Worm (Caenorhabditis elegans) whole organism, young adult: ENCODE data around the gene C01G10.5.

Experiments used
- B0019.2 ChIP-seq: fragments of 200-800 bp; sonication (Bioruptor generic); conservative IDR thresholded peaks from 2 replicates; pipeline ENCODE4 v1.3.6; 2022; ENCODE audit warnings: missing genetic modification reagents, missing genetic modification characterization, missing compliant biosample characterization
- B0261.1 ChIP-seq: sonication (generic microtip); optimal IDR thresholded peaks from 2 replicates; lab custom pipeline; 2016; ENCODE audit warnings: mild to moderate bottlenecking, missing genetic modification characterization, moderate library complexity, missing compliant biosample characterization
- C06A6.2 ChIP-seq: fragments of 200-800 bp; sonication (Bioruptor generic); conservative IDR thresholded peaks from 2 replicates; pipeline ENCODE4 v1.3.6; 2022; ENCODE audit warnings: missing genetic modification characterization, missing compliant biosample characterization
- F57A8.1 ChIP-seq: fragments of 200-800 bp; sonication (Bioruptor generic); optimal IDR thresholded peaks from 2 replicates; lab custom pipeline; 2018; ENCODE audit warnings: mild to moderate bottlenecking, missing genetic modification characterization, moderate library complexity, missing compliant biosample characterization
- K11D2.4 ChIP-seq: fragments of 200-800 bp; sonication (Bioruptor generic); IDR thresholded peaks from 2 replicates; pipeline ENCODE4 v1.3.6; 2022; ENCODE audit warnings: missing genetic modification reagents, missing genetic modification characterization, missing compliant biosample characterization
- T26A5.8 ChIP-seq: sonication (generic microtip); optimal IDR thresholded peaks from 2 replicates; lab custom pipeline; 2016; ENCODE audit warnings: missing genetic modification characterization, missing compliant biosample characterization
- Y53G8AR.9 ChIP-seq: fragments of 200-800 bp; sonication (Bioruptor generic); conservative IDR thresholded peaks from 2 replicates; pipeline ENCODE4 v1.3.6; 2022; ENCODE audit warnings: missing genetic modification reagents, missing genetic modification characterization, missing compliant biosample characterization
- Y56A3A.18 ChIP-seq: fragments of 200-800 bp; sonication (Bioruptor generic); IDR thresholded peaks from 2 replicates; pipeline ENCODE4 v1.3.6; 2022; ENCODE audit warnings: missing genetic modification reagents, missing genetic modification characterization, missing compliant biosample characterization
- ZK185.1 ChIP-seq: sonication (generic microtip); optimal IDR thresholded peaks from 2 replicates; lab custom pipeline; 2016; ENCODE audit warnings: mild to moderate bottlenecking, missing genetic modification characterization, missing compliant biosample characterization; ENCODE audit not compliant: poor library complexity, severe bottlenecking
- ama-1 ChIP-seq, 3 experiments: fragments of 150-350 bp in 1 of 3; sonication (generic microtip) in 2 of 3; optimal IDR thresholded peaks; 2 replicates each; lab custom pipeline; 2014 to 2018; ENCODE audit warnings: missing biosample characterization in 2 of 3, missing genetic modification characterization in 2 of 3, missing genetic modification reagents in 2 of 3
- aptf-3 ChIP-seq: fragments of 200-800 bp; sonication (Bioruptor generic); IDR thresholded peaks from 2 replicates; pipeline ENCODE4 v1.3.6; 2022; ENCODE audit warnings: missing genetic modification characterization, missing compliant biosample characterization
- attf-5 ChIP-seq: fragments of 200-800 bp; sonication (Bioruptor generic); optimal IDR thresholded peaks from 2 replicates; lab custom pipeline; 2018; ENCODE audit warnings: mild to moderate bottlenecking, missing genetic modification characterization, missing compliant biosample characterization
- ccch-3 ChIP-seq: fragments of 200-800 bp; sonication (Bioruptor generic); optimal IDR thresholded peaks from 2 replicates; lab custom pipeline; 2018; ENCODE audit warnings: mild to moderate bottlenecking, missing genetic modification characterization, missing compliant biosample characterization
- cebp-1 ChIP-seq, 2 experiments: fragments of 200-800 bp in 1 of 2; sonication (Bioruptor generic) in 1 of 2; sonication (generic microtip) in 1 of 2; IDR thresholded peaks in 1 of 2; optimal IDR thresholded peaks in 1 of 2; 2 replicates each; pipeline versions ENCODE4 v1.3.6 to Lab custom; 2017 to 2022; ENCODE audit warnings: missing compliant biosample characterization in 2 of 2, missing genetic modification characterization in 2 of 2, mild to moderate bottlenecking in 1 of 2, missing genetic modification reagents in 1 of 2, moderate library complexity in 1 of 2
- cebp-2 ChIP-seq: fragments of 200-800 bp; sonication (Bioruptor generic); IDR thresholded peaks from 2 replicates; pipeline ENCODE4 v1.3.6; 2022; ENCODE audit warnings: missing genetic modification characterization, missing compliant biosample characterization
- ceh-58 ChIP-seq: fragments of 200-800 bp; sonication (Bioruptor generic); IDR thresholded peaks from 2 replicates; pipeline ENCODE4 v1.3.6; 2022; ENCODE audit warnings: missing genetic modification characterization, missing compliant biosample characterization
- ceh-79 ChIP-seq: sonication (generic microtip); optimal IDR thresholded peaks from 2 replicates; lab custom pipeline; 2017; ENCODE audit warnings: mild to moderate bottlenecking, missing genetic modification characterization, missing compliant biosample characterization
- chd-7 ChIP-seq: sonication (generic microtip); optimal IDR thresholded peaks from 2 replicates; lab custom pipeline; 2016; ENCODE audit warnings: mild to moderate bottlenecking, missing genetic modification characterization, moderate library complexity, missing compliant biosample characterization
- die-1 ChIP-seq: sonication (generic microtip); optimal IDR thresholded peaks from 2 replicates; lab custom pipeline; 2016; ENCODE audit warnings: missing genotype, mild to moderate bottlenecking, missing genetic modification characterization, missing compliant biosample characterization
- dox-1 ChIP-seq: fragments of 200-800 bp; sonication (Bioruptor generic); IDR thresholded peaks from 2 replicates; pipeline ENCODE4 v1.3.6; 2022; ENCODE audit warnings: missing genetic modification reagents, missing genetic modification characterization, missing compliant biosample characterization
- dpff-1 ChIP-seq: sonication (generic microtip); optimal IDR thresholded peaks from 2 replicates; lab custom pipeline; 2017; ENCODE audit warnings: mild to moderate bottlenecking, missing genetic modification characterization, missing compliant biosample characterization
- egrh-3 ChIP-seq: fragments of 200-800 bp; sonication (Bioruptor generic); IDR thresholded peaks from 2 replicates; pipeline ENCODE4 v1.3.6; 2022; ENCODE audit warnings: missing genetic modification reagents, missing genetic modification characterization, missing compliant biosample characterization
- gei-17 ChIP-seq: fragments of 200-800 bp; sonication (Bioruptor generic); optimal IDR thresholded peaks from 2 replicates; lab custom pipeline; 2018; ENCODE audit warnings: mild to moderate bottlenecking, missing genetic modification characterization, missing compliant biosample characterization
- him-1 ChIP-seq: sonication (generic microtip); optimal IDR thresholded peaks from 2 replicates; lab custom pipeline; 2016; ENCODE audit warnings: missing genotype, missing genetic modification reagents, missing genetic modification characterization, missing compliant biosample characterization
- hlh-26 ChIP-seq: fragments of 200-800 bp; sonication (Bioruptor generic); conservative IDR thresholded peaks from 2 replicates; pipeline ENCODE4 v1.3.6; 2022; ENCODE audit warnings: missing genetic modification reagents, missing genetic modification characterization, missing compliant biosample characterization
- hmg-20 ChIP-seq: fragments of 200-800 bp; sonication (Bioruptor generic); IDR thresholded peaks from 2 replicates; pipeline ENCODE4 v1.3.6; 2022; ENCODE audit warnings: missing genetic modification reagents, missing genetic modification characterization, missing compliant biosample characterization
- lin-26 ChIP-seq: fragments of 200-800 bp; sonication (Bioruptor generic); IDR thresholded peaks from 2 replicates; pipeline ENCODE4 v1.3.6; 2022; ENCODE audit warnings: missing genetic modification reagents, missing genetic modification characterization, missing compliant biosample characterization
- lsl-1 ChIP-seq: fragments of 200-800 bp; sonication (Bioruptor generic); optimal IDR thresholded peaks from 2 replicates; lab custom pipeline; 2018; ENCODE audit warnings: mild to moderate bottlenecking, missing genetic modification characterization, moderate library complexity, missing compliant biosample characterization
- madf-3 ChIP-seq: fragments of 200-800 bp; sonication (Bioruptor generic); IDR thresholded peaks from 2 replicates; pipeline ENCODE4 v1.3.6; 2022; ENCODE audit warnings: missing genetic modification reagents, missing genetic modification characterization, missing compliant biosample characterization
- madf-6 ChIP-seq: fragments of 200-800 bp; sonication (Bioruptor generic); IDR thresholded peaks from 2 replicates; pipeline ENCODE4 v1.3.6; 2022; ENCODE audit warnings: missing genetic modification reagents, missing genetic modification characterization, missing compliant biosample characterization
- mcd-1 ChIP-seq: fragments of 200-800 bp; sonication (Bioruptor generic); IDR thresholded peaks from 2 replicates; pipeline ENCODE4 v1.3.6; 2022; ENCODE audit warnings: missing genetic modification reagents, missing genetic modification characterization, missing compliant biosample characterization
- mxl-1 ChIP-seq: sonication (generic microtip); optimal IDR thresholded peaks from 2 replicates; lab custom pipeline; 2016; ENCODE audit warnings: missing genetic modification characterization, missing compliant biosample characterization
- nfya-1 ChIP-seq: sonication (generic microtip); optimal IDR thresholded peaks from 2 replicates; lab custom pipeline; 2017; ENCODE audit warnings: antibody characterized with exemption, missing compliant biosample characterization, missing genetic modification characterization, borderline replicate concordance; ENCODE audit not compliant: insufficient read depth
- rcor-1 ChIP-seq: fragments of 200-800 bp; sonication (Bioruptor generic); IDR thresholded peaks from 2 replicates; pipeline ENCODE4 v1.3.6; 2022; ENCODE audit warnings: missing genetic modification reagents, missing genetic modification characterization, missing compliant biosample characterization
- rpc-1 ChIP-seq, 2 experiments: fragments of 150-350 bp in 1 of 2; sonication (generic microtip) in 1 of 2; optimal IDR thresholded peaks; 2 replicates each; lab custom pipeline; 2014 to 2018; ENCODE audit warnings: missing biosample characterization in 1 of 2, missing genetic modification characterization in 1 of 2, missing genetic modification reagents in 1 of 2, missing genotype in 1 of 2
- sdz-38 ChIP-seq: sonication (generic microtip); optimal IDR thresholded peaks from 2 replicates; lab custom pipeline; 2016; ENCODE audit warnings: missing genotype, missing genetic modification characterization, missing compliant biosample characterization
- snpc-1.3 ChIP-seq: sonication (generic microtip); optimal IDR thresholded peaks from 2 replicates; lab custom pipeline; 2017; ENCODE audit warnings: missing genetic modification characterization, mild to moderate bottlenecking, missing compliant biosample characterization, antibody characterized with exemption, moderate library complexity, missing genotype, missing genetic modification reagents; ENCODE audit not compliant: insufficient read depth
- snpc-3.4 ChIP-seq: sonication (generic microtip); optimal IDR thresholded peaks from 2 replicates; lab custom pipeline; 2017; ENCODE audit warnings: missing genetic modification characterization, mild to moderate bottlenecking, missing compliant biosample characterization, antibody characterized with exemption, moderate library complexity, missing genotype, missing genetic modification reagents
- unc-62 ChIP-seq: fragments of 150-350 bp; optimal IDR thresholded peaks from 2 replicates; lab custom pipeline; 2014; ENCODE audit warnings: missing biosample characterization, missing genetic modification reagents, missing genetic modification characterization
- xnd-1 ChIP-seq: sonication (generic microtip); optimal IDR thresholded peaks from 2 replicates; lab custom pipeline; 2016; ENCODE audit warnings: missing genotype, missing genetic modification reagents, missing genetic modification characterization, missing compliant biosample characterization
- zfh-2 ChIP-seq: fragments of 200-800 bp; sonication (Bioruptor generic); conservative IDR thresholded peaks from 2 replicates; pipeline ENCODE4 v1.3.6; 2022; ENCODE audit warnings: missing genetic modification reagents, missing genetic modification characterization, missing compliant biosample characterization
- ztf-18 ChIP-seq: sonication (generic microtip); optimal IDR thresholded peaks from 2 replicates; lab custom pipeline; 2016; ENCODE audit warnings: missing genotype, mild to moderate bottlenecking, missing genetic modification characterization, missing compliant biosample characterization
- ztf-25 ChIP-seq: fragments of 200-800 bp; sonication (Bioruptor generic); IDR thresholded peaks from 2 replicates; pipeline ENCODE4 v1.3.6; 2022; ENCODE audit warnings: missing genetic modification reagents, missing genetic modification characterization, missing compliant biosample characterization

C01G10.5 gene

ce11 chrV:15065837-15066348 is 23.4 kb downstream of the C01G10.5 start, which contains the start of gene otub-1 (continued):
- TF ChIP-seq ceh-79 (tag; lab: Kevin White, UChicago) (no peak), mxl-1 (no peak), aptf-3 (no peak), attf-5 (no peak), C06A6.2 (no peak), ccch-3 (GFP tag; lab: Kevin White, UChicago) (no peak), hmg-20 (no peak), nfya-1 (tag; lab: Kevin White, UChicago) (no peak), snpc-3.4 (no peak), gei-17 (GFP tag; lab: Kevin White, UChicago) (no peak), unc-62 (GFP tag; lab: Kevin White, UChicago) (no peak), B0019.2 (GFP tag; lab: Robert Waterston, UW) (no peak), rpc-1 (optimal IDR thresholded peaks at IDR 0.05; lab: Kevin White, UChicago) (no peak), rpc-1 (tag; optimal IDR thresholded peaks at IDR 0.05; lab: Kevin White, UChicago) (no peak), lin-26 (no peak), dpff-1 (tag; lab: Kevin White, UChicago) (no peak), xnd-1 (tag; lab: Kevin White, UChicago) (peak; percentile 72)

DNA sequence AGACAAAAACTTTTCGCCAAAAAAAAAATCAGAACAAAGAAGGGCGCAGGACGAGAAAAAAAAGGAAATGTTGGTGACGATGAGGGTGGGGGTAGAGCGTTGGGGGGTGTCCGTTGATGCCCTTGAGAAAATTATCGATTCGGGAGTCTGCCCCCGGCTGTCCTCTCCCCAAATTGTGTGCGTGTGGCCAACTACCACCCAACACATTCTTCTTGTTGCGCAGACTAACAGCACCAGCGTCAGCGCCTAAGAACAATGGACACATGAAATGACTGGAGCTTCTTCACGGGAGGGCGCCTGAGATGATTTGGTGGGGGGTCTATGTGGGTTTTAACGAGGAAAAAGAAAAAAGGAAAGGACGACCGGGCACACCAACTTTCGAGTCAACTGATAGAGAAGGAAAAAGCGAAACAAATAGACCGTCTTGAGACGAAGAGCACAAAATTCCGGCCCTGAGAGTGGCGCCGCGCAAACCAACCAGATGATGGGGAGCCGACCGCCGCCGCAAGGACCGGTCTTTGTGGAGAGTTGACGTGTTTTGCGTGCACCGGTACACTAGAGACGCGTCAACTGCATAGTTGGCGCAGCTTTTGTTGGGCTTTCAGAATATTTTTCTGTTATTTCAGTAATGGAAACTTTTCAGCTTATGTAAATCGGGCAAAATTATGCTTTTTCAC is 24.1 kb downstream of the C01G10.5 start, which contains the start of gene C25D7.9:
Gene C25D7.9 (plus strand): TSS at position 68 of the 677 bp plus-strand sequence.
- TF ChIP-seq F57A8.1 (no peak), chd-7 (tag; lab: Kevin White, UChicago) (no peak), K11D2.4 (GFP tag; lab: Robert Waterston, UW) (no peak), cebp-1 (GFP tag; IDR thresholded peaks at IDR 0.05; lab: Robert Waterston, UW) (no peak), cebp-1 (tag; optimal IDR thresholded peaks at IDR 0.05; lab: Kevin White, UChicago) (peak; percentile 22), Y56A3A.18 (GFP tag; lab: Robert Waterston, UW) (no peak), egrh-3 (GFP tag; lab: Robert Waterston, UW) (0 out of 2 replicates have a peak, but pooled peaks have one; percentile 11), B0261.1 (no peak), cebp-2 (GFP tag; lab: Robert Waterston, UW) (no peak), Y53G8AR.9 (GFP tag; lab: Robert Waterston, UW) (no peak), dox-1 (GFP tag; lab: Robert Waterston, UW) (peak; percentile 62), ztf-25 (GFP tag; lab: Robert Waterston, UW) (no peak), ceh-58 (GFP tag; lab: Robert Waterston, UW) (no peak), madf-6 (GFP tag; lab: Robert Waterston, UW) (no peak), ztf-18 (tag; lab: Kevin White, UChicago) (peak; percentile 84), rcor-1 (GFP tag; lab: Robert Waterston, UW) (no peak), mcd-1 (GFP tag; lab: Robert Waterston, UW) (peak; percentile 42; the same call in 1 of the 2 replicates), ama-1 (optimal IDR thresholded peaks at IDR 0.05; lab: Kevin White, UChicago) (no peak), ama-1 (GFP tag; optimal IDR thresholded peaks at IDR 0.05; lab: Kevin White, UChicago) (no peak), hlh-26 (no peak), aptf-3 (no peak), snpc-3.4 (no peak), madf-3 (GFP tag; lab: Robert Waterston, UW) (no peak; the same call in 1 of the 2 replicates), ZK185.1 (tag; lab: Kevin White, UChicago) (no peak), T26A5.8 (tag; lab: Kevin White, UChicago) (no peak), zfh-2 (GFP tag; lab: Robert Waterston, UW) (peak; percentile 89), him-1 (no peak), sdz-38 (tag; lab: Kevin White, UChicago) (no peak), die-1 (tag; lab: Kevin White, UChicago) (no peak), snpc-1.3 (tag; lab: Kevin White, UChicago) (no peak), lsl-1 (GFP tag; lab: Kevin White, UChicago) (no peak)
